Worm (Caenorhabditis elegans): ENCODE data around the gene tofu-6.

Gene tofu-6

ce11 chrII:5465729-5466408 lies 44.8 kb downstream of the tofu-6 start, which contains the start of gene clr-1 (continued):
- TF ChIP-seq pag-3 (tag; optimal IDR thresholded peaks at IDR 0.05; ENCODE audit: borderline replicate concordance, insufficient read depth) (no peak), unc-130 (tag; optimal IDR thresholded peaks at IDR 0.05) (no peak), unc-86 (tag; optimal IDR thresholded peaks at IDR 0.05) (no peak), mef-2 (tag; optimal IDR thresholded peaks at IDR 0.05) (no peak), rnt-1 (tag; optimal IDR thresholded peaks at IDR 0.05) (peak; percentile 39), ceh-88 (GFP tag; IDR thresholded peaks at IDR 0.05) (no peak)

Data from whole organism, L1 larva.